Worm (Caenorhabditis elegans) whole organism, L2 larva: Measurements from ENCODE around the gene F40D4.12.

Experiments
- F13H6.1 ChIP-seq: sonication (generic microtip); optimal IDR thresholded peaks from 2 replicates; lab custom pipeline; 2016; ENCODE audit warnings: missing genetic modification characterization, missing compliant biosample characterization
- R02D3.7 ChIP-seq: fragments of 150-350 bp; optimal IDR thresholded peaks from 2 replicates; lab custom pipeline; 2014; ENCODE audit warnings: missing biosample characterization, missing genetic modification characterization
- Y55F3AM.14 ChIP-seq: fragments of 200-800 bp; sonication (Bioruptor generic); optimal IDR thresholded peaks from 2 replicates; lab custom pipeline; 2018; ENCODE audit warnings: mild to moderate bottlenecking, missing genetic modification characterization, missing compliant biosample characterization
- ZK546.5 ChIP-seq: sonication (generic microtip); optimal IDR thresholded peaks from 2 replicates; lab custom pipeline; 2017; ENCODE audit warnings: missing biosample characterization, missing genetic modification characterization
- alr-1 ChIP-seq: fragments of 150-350 bp; optimal IDR thresholded peaks from 2 replicates; lab custom pipeline; 2014; ENCODE audit warnings: missing biosample characterization, missing genetic modification characterization
- aly-2 ChIP-seq: fragments of 150-350 bp; optimal IDR thresholded peaks from 2 replicates; lab custom pipeline; 2014; ENCODE audit warnings: missing biosample characterization, missing genetic modification characterization
- ama-1 ChIP-seq: fragments of 150-350 bp; optimal IDR thresholded peaks from 2 replicates; lab custom pipeline; 2018; ENCODE audit warnings: inconsistent platforms
- blmp-1 ChIP-seq: sonication (generic microtip); optimal IDR thresholded peaks from 2 replicates; lab custom pipeline; 2017; ENCODE audit warnings: missing genetic modification characterization, mild to moderate bottlenecking, missing compliant biosample characterization, antibody characterized with exemption, moderate library complexity; ENCODE audit not compliant: insufficient read depth
- ceh-16 ChIP-seq: fragments of 150-350 bp; optimal IDR thresholded peaks from 2 replicates; lab custom pipeline; 2014; ENCODE audit warnings: missing biosample characterization, missing genetic modification characterization
- egl-27 ChIP-seq: sonication (generic microtip); optimal IDR thresholded peaks from 3 replicates; lab custom pipeline; 2017; ENCODE audit warnings: missing biosample characterization, missing genetic modification reagents, missing genetic modification characterization
- fos-1 ChIP-seq: fragments of 150-350 bp; optimal IDR thresholded peaks from 2 replicates; lab custom pipeline; 2014; ENCODE audit warnings: missing biosample characterization, missing genetic modification characterization
- gmeb-1 ChIP-seq: fragments of 150-350 bp; optimal IDR thresholded peaks from 2 replicates; lab custom pipeline; 2014; ENCODE audit warnings: missing biosample characterization, missing genetic modification characterization
- mab-5 ChIP-seq: fragments of 150-350 bp; optimal IDR thresholded peaks from 2 replicates; lab custom pipeline; 2014; ENCODE audit warnings: missing biosample characterization, missing genetic modification characterization
- mbf-1 ChIP-seq: sonication (generic microtip); optimal IDR thresholded peaks from 2 replicates; lab custom pipeline; 2017; ENCODE audit warnings: missing biosample characterization, missing genetic modification characterization
- nhr-10 ChIP-seq: sonication (generic microtip); optimal IDR thresholded peaks from 2 replicates; lab custom pipeline; 2017; ENCODE audit warnings: missing biosample characterization, missing genetic modification characterization
- nhr-11 ChIP-seq: fragments of 150-350 bp; optimal IDR thresholded peaks from 2 replicates; lab custom pipeline; 2014; ENCODE audit warnings: missing biosample characterization, missing genetic modification characterization
- nhr-12 ChIP-seq: fragments of 150-350 bp; optimal IDR thresholded peaks from 2 replicates; lab custom pipeline; 2014; ENCODE audit warnings: missing biosample characterization, missing genetic modification characterization
- nhr-21 ChIP-seq: fragments of 150-350 bp; optimal IDR thresholded peaks from 2 replicates; lab custom pipeline; 2014; ENCODE audit warnings: missing biosample characterization, missing genetic modification characterization
- nhr-25 ChIP-seq: fragments of 150-350 bp; sonication (generic microtip); optimal IDR thresholded peaks from 3 replicates; lab custom pipeline; 2014; ENCODE audit warnings: missing biosample characterization, missing genetic modification characterization
- nhr-77 ChIP-seq: fragments of 150-350 bp; optimal IDR thresholded peaks from 2 replicates; lab custom pipeline; 2014; ENCODE audit warnings: missing biosample characterization, missing genetic modification characterization
- peb-1 ChIP-seq: fragments of 150-350 bp; optimal IDR thresholded peaks from 2 replicates; lab custom pipeline; 2014; ENCODE audit warnings: missing biosample characterization, missing genetic modification characterization
- sem-4 ChIP-seq: fragments of 150-350 bp; optimal IDR thresholded peaks from 2 replicates; lab custom pipeline; 2014; ENCODE audit warnings: missing biosample characterization, missing genetic modification reagents, missing genetic modification characterization
- skn-1 ChIP-seq: sonication (generic microtip); optimal IDR thresholded peaks from 2 replicates; lab custom pipeline; 2017; ENCODE audit warnings: missing biosample characterization, missing genetic modification characterization
- sma-3 ChIP-seq: sonication (generic microtip); optimal IDR thresholded peaks from 2 replicates; lab custom pipeline; 2016; ENCODE audit warnings: missing genetic modification reagents, missing genetic modification characterization, missing compliant biosample characterization
- sma-9 ChIP-seq, 2 experiments: fragments of 150-350 bp in 1 of 2; sonication (generic microtip) in 1 of 2; optimal IDR thresholded peaks; 2 replicates each; lab custom pipeline; 2014 to 2016; ENCODE audit warnings: missing genetic modification characterization in 2 of 2, mild to moderate bottlenecking in 1 of 2, missing biosample characterization in 1 of 2, missing compliant biosample characterization in 1 of 2, missing genetic modification reagents in 1 of 2, moderate library complexity in 1 of 2
- snpc-4 ChIP-seq: fragments of 150-350 bp; optimal IDR thresholded peaks from 2 replicates; lab custom pipeline; 2014; ENCODE audit warnings: missing biosample characterization, missing genetic modification characterization
- unc-39 ChIP-seq: fragments of 150-350 bp; optimal IDR thresholded peaks from 2 replicates; lab custom pipeline; 2014; ENCODE audit warnings: missing biosample characterization, missing genetic modification characterization
- unc-55 ChIP-seq: fragments of 150-350 bp; sonication (generic microtip); optimal IDR thresholded peaks from 3 replicates; lab custom pipeline; 2014; ENCODE audit warnings: missing biosample characterization, missing genetic modification reagents, missing genetic modification characterization
- unc-62 ChIP-seq: fragments of 150-350 bp; optimal IDR thresholded peaks from 2 replicates; lab custom pipeline; 2014; ENCODE audit warnings: missing biosample characterization, missing genetic modification reagents, missing genetic modification characterization
- ztf-1 ChIP-seq: fragments of 200-800 bp; sonication (Bioruptor generic); conservative IDR thresholded peaks from 2 replicates; pipeline ENCODE4 v1.3.6; 2022; ENCODE audit warnings: missing genetic modification characterization, missing compliant biosample characterization
- ztf-4 ChIP-seq: fragments of 150-350 bp; optimal IDR thresholded peaks from 2 replicates; lab custom pipeline; 2014; ENCODE audit warnings: missing biosample characterization, missing genetic modification characterization

Gene F40D4.12

ce11 chrV:17159430-17159924 is at the start of gene F40D4.12:
TSS of gene F40D4.12 (plus strand) at chrV:17159874.
- TF ChIP-seq F13H6.1 (tag; lab: Kevin White, UChicago) (no peak), ZK546.5 (tag; lab: Kevin White, UChicago) (no peak), ztf-1 (GFP tag; lab: Robert Waterston, UW) (no peak), sma-3 (no peak), unc-39 (tag; lab: Kevin White, UChicago) (no peak), unc-55 (no peak), unc-62 (GFP tag; lab: Kevin White, UChicago) (no peak), R02D3.7 (tag; lab: Kevin White, UChicago) (no peak), sem-4 (tag; lab: Kevin White, UChicago) (no peak), Y55F3AM.14 (GFP tag; lab: Kevin White, UChicago) (no peak)

ce11 chrV:17151292-17151691 is 8.4 kb upstream of the F40D4.12 start:
- TF ChIP-seq nhr-12 (tag; lab: Kevin White, UChicago) (no peak), blmp-1 (tag; lab: Kevin White, UChicago) (no peak), aly-2 (no peak), nhr-25 (tag; lab: Kevin White, UChicago) (no peak), nhr-21 (tag; lab: Kevin White, UChicago) (no peak), peb-1 (tag; lab: Kevin White, UChicago) (no peak), nhr-77 (tag; lab: Kevin White, UChicago) (no peak), unc-62 (GFP tag; lab: Kevin White, UChicago) (no peak), fos-1 (tag; lab: Kevin White, UChicago) (no peak), sem-4 (tag; lab: Kevin White, UChicago) (no peak), nhr-10 (tag; lab: Kevin White, UChicago) (no peak), mbf-1 (tag; lab: Kevin White, UChicago) (no peak)

ce11 chrV:17154944-17155343 is 4.7 kb upstream of the F40D4.12 start:
- TF ChIP-seq skn-1 (tag; lab: Kevin White, UChicago) (no peak), sma-3 (no peak), nhr-25 (tag; lab: Kevin White, UChicago) (no peak), F13H6.1 (tag; lab: Kevin White, UChicago) (no peak), nhr-11 (tag; lab: Kevin White, UChicago) (no peak), fos-1 (tag; lab: Kevin White, UChicago) (no peak), R02D3.7 (tag; lab: Kevin White, UChicago) (no peak), snpc-4 (no peak), unc-39 (tag; lab: Kevin White, UChicago) (no peak), sma-9 (GFP tag; optimal IDR thresholded peaks at IDR 0.05; lab: Kevin White, UChicago) (no peak), sma-9 (tag; optimal IDR thresholded peaks at IDR 0.05; lab: Kevin White, UChicago) (no peak), ama-1 (no peak), ztf-4 (tag; lab: Kevin White, UChicago) (no peak), sem-4 (tag; lab: Kevin White, UChicago) (no peak), mab-5 (tag; lab: Kevin White, UChicago) (no peak), alr-1 (tag; lab: Kevin White, UChicago) (no peak), ceh-16 (no peak)

- no peak for TF ChIP-seq snpc-4
These were observed 4.3 kb upstream of the F40D4.12 start, which contains the start of gene F40D4.17 for ce11 chrV:17155384-17155858. TSS of gene F40D4.17 (minus strand) at chrV:17155434.

ce11 chrV:17157154-17157553 is 2.5 kb upstream of the F40D4.12 start, which contains the start of gene F40D4.13:
TSS of gene F40D4.13 (minus strand) at chrV:17157254.
- TF ChIP-seq peb-1 (tag; lab: Kevin White, UChicago), result no peak
- TF ChIP-seq sma-3, result no peak
- no peak for TF ChIP-seq sma-9 (GFP tag; optimal IDR thresholded peaks at IDR 0.05; lab: Kevin White, UChicago)
- no peak for TF ChIP-seq sma-9 (tag; optimal IDR thresholded peaks at IDR 0.05; lab: Kevin White, UChicago)
- no peak for TF ChIP-seq gmeb-1 (tag; lab: Kevin White, UChicago)
- no peak for TF ChIP-seq aly-2
- no peak for TF ChIP-seq unc-62 (GFP tag; lab: Kevin White, UChicago)
- no peak for TF ChIP-seq nhr-21 (tag; lab: Kevin White, UChicago)
- TF ChIP-seq egl-27 (tag; lab: Kevin White, UChicago), result no peak
- TF ChIP-seq nhr-25 (tag; lab: Kevin White, UChicago), result no peak
- no peak for TF ChIP-seq nhr-12 (tag; lab: Kevin White, UChicago)
